Fruit fly (Drosophila melanogaster) whole organism, wandering third instar larva: ENCODE data around the gene olf413.

Source experiments
- Abd-B ChIP-seq: fragments of >200 bp; optimal IDR thresholded peaks from 2 replicates; lab custom pipeline; 2017; ENCODE audit warnings: missing biosample characterization, missing genetic modification characterization
- Dfd ChIP-seq: fragments of >200 bp; optimal IDR thresholded peaks from 2 replicates; lab custom pipeline; 2017; ENCODE audit warnings: missing biosample characterization, missing genetic modification characterization
- GATAd ChIP-seq: sonication (Bioruptor generic); optimal IDR thresholded peaks from 2 replicates; lab custom pipeline; 2016; ENCODE audit warnings: missing biosample characterization, missing genetic modification characterization
- Hr78 ChIP-seq: fragments of >200 bp; optimal IDR thresholded peaks from 2 replicates; lab custom pipeline; 2017; ENCODE audit warnings: missing biosample characterization, missing genetic modification characterization
- Myc ChIP-seq: fragments of >200 bp; optimal IDR thresholded peaks from 2 replicates; lab custom pipeline; 2017
- Sp1 ChIP-seq: fragments of 200-800 bp; sonication (Bioruptor generic); optimal IDR thresholded peaks from 3 replicates; lab custom pipeline; 2019; ENCODE audit warnings: missing biosample characterization, mild to moderate bottlenecking, missing genetic modification characterization, moderate library complexity
- br ChIP-seq: fragments of 200-800 bp; sonication (Bioruptor generic); optimal IDR thresholded peaks from 2 replicates; lab custom pipeline; 2016; ENCODE audit warnings: missing biosample characterization, missing genetic modification characterization
- brk ChIP-seq: fragments of 200-800 bp; sonication (Bioruptor generic); optimal IDR thresholded peaks from 2 replicates; lab custom pipeline; 2016; ENCODE audit warnings: missing biosample characterization, mild to moderate bottlenecking, missing genetic modification characterization
- dl ChIP-seq, 2 experiments: fragments of 175-275, 200-275 bp in 1 of 2; fragments of 200-275 bp in 1 of 2; sonication (Bioruptor generic); optimal IDR thresholded peaks; lab custom pipeline; 2018; ENCODE audit warnings: mild to moderate bottlenecking in 2 of 2, missing biosample characterization in 2 of 2, missing genetic modification characterization in 2 of 2, moderate library complexity in 2 of 2; ENCODE audit not compliant: partially characterized antibody in 2 of 2, insufficient read depth in 1 of 2
- h ChIP-seq: fragments of 200-800 bp; sonication (Bioruptor generic); optimal IDR thresholded peaks from 3 replicates; lab custom pipeline; 2016; ENCODE audit warnings: missing biosample characterization, mild to moderate bottlenecking, missing genetic modification characterization
- jim ChIP-seq: fragments of 175-275, 200-325 bp; sonication (Bioruptor generic); optimal IDR thresholded peaks from 2 replicates; lab custom pipeline; 2016; ENCODE audit warnings: missing biosample characterization, mild to moderate bottlenecking, missing genetic modification characterization
- psq ChIP-seq: fragments of 200-800 bp; sonication (Bioruptor generic); optimal IDR thresholded peaks from 3 replicates; lab custom pipeline; 2017; ENCODE audit warnings: missing biosample characterization, mild to moderate bottlenecking, missing genetic modification characterization, moderate library complexity
- usp ChIP-seq: fragments of >200 bp; optimal IDR thresholded peaks from 2 replicates; lab custom pipeline; 2017; ENCODE audit warnings: missing biosample characterization, missing genetic modification characterization

DNA sequence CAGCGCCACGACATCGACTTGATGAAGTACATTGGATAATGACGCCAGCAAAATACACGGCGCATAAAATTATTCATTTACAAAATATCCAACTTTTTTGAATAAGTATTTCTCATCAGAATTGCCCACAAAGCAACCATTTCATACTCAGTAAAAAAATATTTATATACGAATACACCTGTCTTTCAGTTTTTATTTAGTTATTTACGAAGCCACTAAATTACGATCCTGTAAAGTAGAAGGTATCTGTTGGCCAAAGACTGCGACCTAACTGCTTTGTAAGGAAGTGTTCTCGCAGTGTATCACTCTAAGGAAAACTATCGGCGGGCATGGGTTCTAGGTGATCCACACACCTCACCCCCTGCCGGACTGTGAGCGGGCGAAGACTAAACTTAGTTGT, 141.3 kb downstream of the olf413 start:
- no peak for TF ChIP-seq h
- TF ChIP-seq psq (GFP tag; lab: Kevin White, UChicago) = no peak
- no peak for TF ChIP-seq brk (GFP tag; lab: Kevin White, UChicago)
- TF ChIP-seq Dfd (GFP tag; lab: Kevin White, UChicago) = no peak
- no peak for TF ChIP-seq Myc (lab: Kevin White, UChicago)
- no peak for TF ChIP-seq usp (GFP tag; lab: Kevin White, UChicago)
- no peak for TF ChIP-seq jim
- no peak for TF ChIP-seq GATAd (GFP tag; lab: Kevin White, UChicago)
- no peak for TF ChIP-seq Hr78 (GFP tag; lab: Kevin White, UChicago)
- TF ChIP-seq dl (GFP tag; optimal IDR thresholded peaks at IDR 0.05; lab: Kevin White, UChicago; ENCODE audit: insufficient read depth in 1 of 2, partially characterized antibody in 2 of 2) = no peak
- no peak for TF ChIP-seq Sp1 (GFP tag; lab: Kevin White, UChicago)
- TF ChIP-seq br (GFP tag; lab: Kevin White, UChicago) = no peak
- TF ChIP-seq Abd-B (GFP tag; lab: Kevin White, UChicago) = no peak
